Worm (Caenorhabditis elegans) whole organism, L4/young adult: Measurements from ENCODE around the gene pat-2.
A peak's percentile ranks its signal among the peaks of the same experiment; 100 is the strongest.

Source experiments
- W03F9.2 ChIP-seq: fragments of 150-350 bp; optimal IDR thresholded peaks from 2 replicates; lab custom pipeline; 2014; ENCODE audit warnings: missing biosample characterization, missing genetic modification characterization
- dao-5 ChIP-seq: sonication (generic microtip); optimal IDR thresholded peaks from 2 replicates; lab custom pipeline; 2016; ENCODE audit warnings: missing genotype, missing genetic modification characterization, moderate library complexity, missing compliant biosample characterization
- him-1 ChIP-seq: sonication (generic microtip); optimal IDR thresholded peaks from 2 replicates; lab custom pipeline; 2016; ENCODE audit warnings: missing genotype, missing genetic modification reagents, missing genetic modification characterization, missing compliant biosample characterization

The pat-2 gene

ce11 chrIII:8818599-8818998 lies at the start of gene pat-2:
Gene pat-2 (plus strand): TSS chrIII:8818899.
- TF ChIP-seq W03F9.2 (tag; lab: Kevin White, UChicago) (no peak), him-1 (tag; lab: Kevin White, UChicago) (no peak), dao-5 (tag; lab: Kevin White, UChicago) (no peak)

DNA sequence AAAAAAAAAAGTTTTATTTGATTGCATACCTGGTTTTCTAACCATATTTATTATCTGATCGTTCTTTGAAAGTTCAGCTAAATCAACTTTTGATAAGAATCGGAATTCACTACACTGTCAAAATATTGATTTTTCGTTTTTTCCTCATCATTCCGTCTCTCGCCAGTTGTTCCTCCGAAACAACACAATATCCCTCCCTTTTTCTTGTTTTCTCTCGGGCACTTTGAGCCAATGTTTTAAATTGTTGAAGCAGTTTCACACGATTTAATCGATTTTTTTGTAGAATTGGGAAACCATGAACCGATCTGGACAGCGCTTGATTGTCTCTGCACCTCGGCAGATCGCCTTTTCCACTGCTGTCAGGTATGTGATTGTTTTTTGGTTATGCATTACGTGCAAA lies 49.4 kb upstream of the pat-2 start, which contains the start of gene K02D10.1:
Gene K02D10.1, plus strand, starts transcription at position 284 of the 400 bp plus-strand sequence.
- TF ChIP-seq W03F9.2 (tag; lab: Kevin White, UChicago) (no peak), dao-5 (tag; lab: Kevin White, UChicago) (no peak), him-1 (tag; lab: Kevin White, UChicago) (no peak)

ce11 chrIII:8770243-8770642 lies 48.5 kb upstream of the pat-2 start:
- TF ChIP-seq W03F9.2 (tag; lab: Kevin White, UChicago) (no peak), dao-5 (tag; lab: Kevin White, UChicago) (no peak), him-1 (tag; lab: Kevin White, UChicago) (no peak)

- TF ChIP-seq him-1 (tag; lab: Kevin White, UChicago) (no peak), dao-5 (tag; lab: Kevin White, UChicago) (no peak), W03F9.2 (tag; lab: Kevin White, UChicago) (no peak)
Measured at ce11 chrIII:8771162-8771561, 47.5 kb upstream of the pat-2 start, which contains the start of gene K02D10.2. Gene K02D10.2 (minus strand): TSS chrIII:8771262.

DNA sequence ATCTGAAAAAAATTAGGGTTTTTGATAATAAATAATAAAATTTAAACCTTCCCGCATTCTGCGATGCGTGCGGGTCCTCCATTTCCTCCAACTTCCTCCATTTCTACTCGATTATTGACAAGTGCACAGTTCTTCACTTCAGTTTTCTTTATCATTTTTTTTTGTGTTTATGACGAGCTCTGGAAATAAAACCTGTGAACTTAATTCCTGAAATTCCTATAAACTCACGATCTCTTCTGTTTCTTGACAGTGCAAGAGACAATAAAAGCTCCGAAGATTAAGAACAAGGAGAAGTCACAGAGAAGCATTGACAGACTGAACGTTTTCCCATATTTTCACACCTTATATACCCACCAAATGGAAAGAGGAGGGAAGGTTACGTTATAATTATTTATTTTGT lies 46.8 kb upstream of the pat-2 start, which contains the start of gene K02D10.3:
Gene K02D10.3, minus strand, starts transcription at position 101 of the 400 bp plus-strand sequence.
- TF ChIP-seq him-1 (tag; lab: Kevin White, UChicago): no peak

DNA sequence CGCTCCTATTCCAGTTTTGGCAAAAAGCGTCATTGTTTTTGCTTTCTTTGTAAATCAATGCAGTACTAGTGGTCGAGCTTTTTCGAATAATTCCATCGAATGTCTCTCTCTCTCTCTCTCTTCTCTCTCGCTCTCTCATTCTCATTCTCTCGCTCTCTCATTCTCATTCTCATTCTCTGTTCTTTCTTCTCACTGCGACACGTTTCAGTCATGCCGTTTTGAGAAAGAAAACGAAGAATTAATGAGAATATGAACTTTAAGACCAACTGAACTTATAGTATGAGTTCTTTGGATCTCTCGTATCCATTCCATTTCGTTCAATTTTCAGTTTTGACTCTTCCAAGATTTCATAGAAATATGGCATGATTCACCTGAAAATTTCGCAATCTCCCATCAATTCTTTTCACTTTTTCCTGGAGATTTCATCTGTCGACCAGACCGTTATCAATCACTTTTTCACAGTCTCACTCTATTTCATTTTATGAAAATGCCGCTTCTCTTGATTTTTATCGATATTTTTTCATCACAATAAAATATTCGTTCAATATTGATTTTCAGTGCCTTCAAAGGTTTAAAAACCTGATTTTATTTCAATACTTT lies 46.2 kb upstream of the pat-2 start:
- TF ChIP-seq W03F9.2 (tag; lab: Kevin White, UChicago) (no peak), dao-5 (tag; lab: Kevin White, UChicago) (no peak), him-1 (tag; lab: Kevin White, UChicago) (no peak)

- no peak for TF ChIP-seq him-1 (tag; lab: Kevin White, UChicago)
- TF ChIP-seq dao-5 (tag; lab: Kevin White, UChicago): no peak
- TF ChIP-seq W03F9.2 (tag; lab: Kevin White, UChicago): no peak
Measured at ce11 chrIII:8773375-8773774, 45.3 kb upstream of the pat-2 start.

ce11 chrIII:8775953-8776352 lies 42.7 kb upstream of the pat-2 start, which contains the start of gene snap-29:
Gene snap-29 (plus strand): TSS chrIII:8776253.
- TF ChIP-seq W03F9.2 (tag; lab: Kevin White, UChicago) (no peak), him-1 (tag; lab: Kevin White, UChicago) (no peak), dao-5 (tag; lab: Kevin White, UChicago) (no peak)

- TF ChIP-seq dao-5 (tag; lab: Kevin White, UChicago): no peak
- TF ChIP-seq him-1 (tag; lab: Kevin White, UChicago): no peak
Measured at ce11 chrIII:8779912-8780311, 38.8 kb upstream of the pat-2 start, which contains the start of gene K02D10.4. Gene K02D10.4 (minus strand): TSS chrIII:8780012.

- TF ChIP-seq dao-5 (tag; lab: Kevin White, UChicago) (no peak), him-1 (tag; lab: Kevin White, UChicago) (no peak), W03F9.2 (tag; lab: Kevin White, UChicago) (no peak)
Measured at ce11 chrIII:8780473-8780872, 38.2 kb upstream of the pat-2 start.

DNA sequence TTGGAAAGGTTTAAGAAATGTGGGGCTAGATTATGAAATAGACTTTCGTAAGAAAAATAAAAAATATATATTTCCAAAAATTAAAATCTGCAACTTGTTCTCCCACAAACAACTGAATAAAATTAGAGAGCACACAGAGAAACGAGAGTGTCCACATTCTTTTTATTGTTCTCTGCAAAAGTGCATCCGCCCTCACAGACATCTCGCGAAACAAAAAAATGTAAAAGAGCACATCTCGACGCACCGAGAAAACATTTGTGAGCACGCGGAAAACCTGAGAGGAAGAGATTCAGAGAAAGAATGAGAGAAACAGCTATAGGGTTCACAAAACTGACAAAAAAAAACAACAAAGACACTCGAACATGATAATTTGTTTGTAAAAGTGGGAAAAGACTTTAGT lies 36.6 kb upstream of the pat-2 start:
- no peak for TF ChIP-seq him-1 (tag; lab: Kevin White, UChicago)
- no peak for TF ChIP-seq dao-5 (tag; lab: Kevin White, UChicago)

DNA sequence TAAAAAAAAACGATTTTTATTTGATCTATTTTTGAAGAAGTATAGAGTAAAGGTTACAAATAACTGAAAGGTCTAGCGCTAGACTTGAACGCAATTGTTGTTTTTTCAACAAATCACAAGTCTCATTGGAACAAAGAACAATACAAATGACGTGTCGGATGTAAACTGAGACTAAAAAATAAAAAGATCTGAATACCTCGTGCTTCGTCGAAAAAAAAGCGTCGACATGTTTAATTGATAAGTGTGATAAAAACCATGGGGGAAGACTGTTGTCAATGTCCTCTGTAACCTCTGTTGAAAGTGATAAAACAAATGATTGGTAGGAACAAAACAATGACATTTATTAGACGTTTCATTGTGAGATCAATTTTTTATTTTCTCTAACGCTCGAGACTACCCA lies 36.0 kb upstream of the pat-2 start:
- TF ChIP-seq him-1 (tag; lab: Kevin White, UChicago) (no peak), W03F9.2 (tag; lab: Kevin White, UChicago) (no peak), dao-5 (tag; lab: Kevin White, UChicago) (no peak)

DNA sequence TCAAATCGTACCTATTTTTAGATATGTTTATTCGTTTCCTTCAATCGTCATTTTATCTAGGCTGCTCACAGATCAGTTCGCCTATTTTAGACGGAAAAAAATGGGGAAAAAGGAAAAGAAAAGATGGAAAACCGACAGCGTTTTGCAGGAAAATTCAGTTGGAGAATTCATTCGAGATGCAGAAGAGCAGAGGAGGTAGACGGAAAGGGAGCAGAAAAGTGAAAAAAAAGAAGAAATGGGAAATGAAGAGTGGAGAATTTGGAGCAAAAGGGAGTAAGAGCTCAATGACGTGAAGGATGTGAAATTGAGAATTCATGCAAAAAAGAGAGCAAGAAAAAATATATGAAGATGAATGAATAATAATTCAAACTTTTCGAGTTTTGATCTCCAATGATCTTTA lies 34.2 kb upstream of the pat-2 start:
- no peak for TF ChIP-seq W03F9.2 (tag; lab: Kevin White, UChicago)
- TF ChIP-seq him-1 (tag; lab: Kevin White, UChicago): no peak
- no peak for TF ChIP-seq dao-5 (tag; lab: Kevin White, UChicago)

DNA sequence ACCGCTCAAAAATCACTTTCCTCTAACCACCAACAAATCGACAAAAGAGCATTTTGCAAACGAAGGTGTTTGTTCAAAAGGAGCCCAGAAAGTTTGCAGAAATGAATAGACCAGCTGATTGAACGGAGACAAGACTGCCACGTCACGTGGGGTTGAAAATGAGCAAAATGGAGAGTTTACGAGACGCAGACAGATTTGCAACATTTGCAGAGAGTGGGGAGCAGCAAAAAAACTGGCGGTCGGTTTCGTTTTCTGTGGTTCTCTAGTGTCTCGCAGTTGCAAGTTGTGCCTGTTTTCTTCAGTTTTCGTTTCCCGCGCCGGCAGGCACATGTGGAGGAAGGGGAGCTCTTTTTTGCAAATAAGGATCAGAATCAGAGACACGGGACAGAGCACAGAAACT lies 33.3 kb upstream of the pat-2 start:
- peak; percentile 21 for TF ChIP-seq him-1 (tag; lab: Kevin White, UChicago)
- no peak for TF ChIP-seq W03F9.2 (tag; lab: Kevin White, UChicago)
